Worm (Caenorhabditis elegans): ENCODE results near the gene ZK1098.11.

ZK1098.11 gene

ce11 chrIII:9546016-9546659, 10.3 kb upstream of the ZK1098.11 start, which contains the start of gene unc-16 (continued):
- TF ChIP-seq nhr-90 (tag; optimal IDR thresholded peaks at IDR 0.05; ENCODE audit: poor library complexity) (peak; percentile 67), aly-2 (tag; optimal IDR thresholded peaks at IDR 0.05) (peak; percentile 72)

- TF ChIP-seq alr-1 (tag; optimal IDR thresholded peaks at IDR 0.05; ENCODE audit: borderline replicate concordance) (no peak), aly-2 (tag; optimal IDR thresholded peaks at IDR 0.05) (no peak), nhr-12 (tag; optimal IDR thresholded peaks at IDR 0.05) (no peak), mab-9 (GFP tag; IDR thresholded peaks at IDR 0.05) (no peak), blmp-1 (tag; optimal IDR thresholded peaks at IDR 0.05) (no peak)
These were observed 2.1 kb downstream of the ZK1098.11 start, which contains the start of gene C48B4.6 for ce11 chrIII:9558463-9558862. TSS of gene C48B4.6 (minus strand) at chrIII:9558563.

- no peak for TF ChIP-seq fkh-4 (tag; optimal IDR thresholded peaks at IDR 0.05; ENCODE audit: borderline replicate concordance)
- TF ChIP-seq lin-39 (tag; optimal IDR thresholded peaks at IDR 0.05), result no peak
- TF ChIP-seq ztf-11 (tag; optimal IDR thresholded peaks at IDR 0.05), result no peak
- no peak for TF ChIP-seq egl-27 (tag; optimal IDR thresholded peaks at IDR 0.05)
- no peak for TF ChIP-seq dpl-1 (GFP tag; optimal IDR thresholded peaks at IDR 0.05)
- no peak for TF ChIP-seq nhr-19 (GFP tag; conservative IDR thresholded peaks at IDR 0.05)
- TF ChIP-seq nhr-12 (tag; optimal IDR thresholded peaks at IDR 0.05), result no peak
- TF ChIP-seq hlh-17 (GFP tag; optimal IDR thresholded peaks at IDR 0.05; ENCODE audit: borderline replicate concordance), result no peak
- TF ChIP-seq hlh-4 (tag; optimal IDR thresholded peaks at IDR 0.05), result no peak
- TF ChIP-seq tlp-1 (tag; optimal IDR thresholded peaks at IDR 0.05), result no peak
- no peak for TF ChIP-seq nhr-20 (tag; optimal IDR thresholded peaks at IDR 0.05)
- TF ChIP-seq elt-3 (tag; optimal IDR thresholded peaks at IDR 0.05), result no peak
These were observed 3.0 kb downstream of the ZK1098.11 start, which contains the start of gene C48B4.7 for ce11 chrIII:9559381-9559881. TSS of gene C48B4.7 (minus strand) at chrIII:9559431.

- TF ChIP-seq mef-2 (tag; optimal IDR thresholded peaks at IDR 0.05) (no peak), zag-1 (tag; optimal IDR thresholded peaks at IDR 0.05) (no peak)
These were observed 4.8 kb downstream of the ZK1098.11 start, which contains the start of gene C48B4.8 for ce11 chrIII:9561158-9561557. TSS of gene C48B4.8 (minus strand) at chrIII:9561258.

DNA sequence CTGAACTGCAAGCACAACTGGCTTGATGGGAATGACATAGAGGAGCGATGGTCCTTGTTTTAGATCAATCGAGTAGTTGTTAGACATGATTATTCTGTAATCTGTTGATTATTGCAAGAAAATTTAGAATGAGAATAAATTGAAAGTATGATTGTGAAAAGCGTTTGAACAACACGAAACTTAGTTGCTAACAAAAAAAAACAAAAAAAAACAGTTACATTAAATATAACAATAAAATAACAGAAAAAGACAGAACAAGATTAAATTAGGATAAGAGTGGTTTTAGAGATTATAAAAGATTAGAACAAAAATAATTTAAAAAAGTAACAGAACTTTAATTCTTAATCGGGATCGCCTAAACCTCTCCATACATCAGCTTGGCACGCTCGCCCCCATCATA, 6.8 kb downstream of the ZK1098.11 start, which contains the start of gene C48B4.9:
C48B4.9 (minus strand) TSS at position 101 of the 400 bp plus-strand sequence.
- TF ChIP-seq dsc-1 (tag; optimal IDR thresholded peaks at IDR 0.05) (no peak), pax-3 (tag; optimal IDR thresholded peaks at IDR 0.05) (no peak), unc-30 (tag; optimal IDR thresholded peaks at IDR 0.05) (no peak), nhr-84 (tag; optimal IDR thresholded peaks at IDR 0.05) (no peak), nhr-11 (tag; optimal IDR thresholded peaks at IDR 0.05) (no peak), nhr-19 (GFP tag; conservative IDR thresholded peaks at IDR 0.05) (no peak), sox-4 (tag; optimal IDR thresholded peaks at IDR 0.05) (no peak), hlh-4 (tag; optimal IDR thresholded peaks at IDR 0.05) (no peak), xbp-1 (tag; optimal IDR thresholded peaks at IDR 0.05) (no peak), mab-9 (GFP tag; IDR thresholded peaks at IDR 0.05) (no peak)

- TF ChIP-seq hlh-4 (tag; optimal IDR thresholded peaks at IDR 0.05), result no peak
- no peak for TF ChIP-seq elt-2 (tag; optimal IDR thresholded peaks at IDR 0.05)
- no peak for TF ChIP-seq C04F5.9 (tag; optimal IDR thresholded peaks at IDR 0.05)
- no peak for TF ChIP-seq efl-1 (optimal IDR thresholded peaks at IDR 0.05)
- TF ChIP-seq efl-1 (GFP tag; optimal IDR thresholded peaks at IDR 0.05 in 1 of 2), result no peak
- TF ChIP-seq lir-3 (tag; optimal IDR thresholded peaks at IDR 0.05; ENCODE audit: poor library complexity), result no peak
- TF ChIP-seq dpl-1 (GFP tag; optimal IDR thresholded peaks at IDR 0.05), result no peak
- TF ChIP-seq fkh-4 (tag; optimal IDR thresholded peaks at IDR 0.05; ENCODE audit: borderline replicate concordance), result no peak
- TF ChIP-seq lin-35 (GFP tag; optimal IDR thresholded peaks at IDR 0.05), result no peak
These were observed 8.0 kb downstream of the ZK1098.11 start, which contains the start of gene C48B4.10 for ce11 chrIII:9564410-9564809. TSS of gene C48B4.10 (minus strand) at chrIII:9564510.

Measured in whole organism, L1 larva.